Worm (Caenorhabditis elegans) whole organism, early embryonic: ENCODE data around the gene aass-1.

Source experiments
- B0310.2 ChIP-seq: sonication (generic microtip); optimal IDR thresholded peaks from 2 replicates; lab custom pipeline; 2016; ENCODE audit warnings: mild to moderate bottlenecking, missing genetic modification characterization, missing compliant biosample characterization
- F13C5.2 ChIP-seq: sonication (generic microtip); optimal IDR thresholded peaks from 2 replicates; lab custom pipeline; 2017; ENCODE audit warnings: mild to moderate bottlenecking, missing genetic modification characterization, inconsistent platforms, missing compliant biosample characterization
- aly-1 ChIP-seq: sonication (generic microtip); optimal IDR thresholded peaks from 2 replicates; lab custom pipeline; 2016; ENCODE audit warnings: missing genetic modification characterization, missing compliant biosample characterization
- ama-1 ChIP-seq: fragments of 150-350 bp; optimal IDR thresholded peaks from 2 replicates; lab custom pipeline; 2014
- ceh-13 ChIP-seq: fragments of 200-800 bp; sonication (Bioruptor generic); optimal IDR thresholded peaks from 2 replicates; lab custom pipeline; 2018; ENCODE audit warnings: mild to moderate bottlenecking, missing genetic modification characterization, missing compliant biosample characterization
- ceh-36 ChIP-seq: sonication (generic microtip); optimal IDR thresholded peaks from 2 replicates; lab custom pipeline; 2016; ENCODE audit warnings: missing genetic modification characterization, inconsistent platforms, missing compliant biosample characterization
- ets-7 ChIP-seq: sonication (generic microtip); optimal IDR thresholded peaks from 2 replicates; lab custom pipeline; 2016; ENCODE audit warnings: missing genotype, missing genetic modification characterization, missing compliant biosample characterization
- flt-1 ChIP-seq: fragments of 200-800 bp; sonication (Bioruptor generic); IDR thresholded peaks from 2 replicates; pipeline ENCODE4 v1.3.6; 2022; ENCODE audit warnings: missing genetic modification characterization, missing compliant biosample characterization
- hmbx-1 ChIP-seq: sonication (generic microtip); optimal IDR thresholded peaks from 2 replicates; lab custom pipeline; 2016; ENCODE audit warnings: mild to moderate bottlenecking, missing genetic modification characterization, missing compliant biosample characterization
- hmg-4 ChIP-seq: fragments of 200-800 bp; sonication (Bioruptor generic); optimal IDR thresholded peaks from 2 replicates; lab custom pipeline; 2018; ENCODE audit warnings: mild to moderate bottlenecking, missing genetic modification characterization, missing compliant biosample characterization
- hnd-1 ChIP-seq: sonication (generic microtip); optimal IDR thresholded peaks from 2 replicates; lab custom pipeline; 2016; ENCODE audit warnings: missing genetic modification characterization, missing compliant biosample characterization
- pes-1 ChIP-seq: fragments of 200-800 bp; sonication (Bioruptor generic); IDR thresholded peaks from 2 replicates; pipeline ENCODE4 v1.3.6; 2022; ENCODE audit warnings: missing genetic modification reagents, missing genetic modification characterization, missing compliant biosample characterization
- scrt-1 ChIP-seq: fragments of 200-800 bp; sonication (Bioruptor generic); IDR thresholded peaks from 2 replicates; pipeline ENCODE4 v1.3.6; 2022; ENCODE audit warnings: missing genetic modification characterization, missing compliant biosample characterization
- sea-1 ChIP-seq: fragments of 200-800 bp; sonication (Bioruptor generic); conservative IDR thresholded peaks from 2 replicates; pipeline ENCODE4 v1.3.6; 2022; ENCODE audit warnings: missing genetic modification characterization, missing compliant biosample characterization
- tbx-11 ChIP-seq: fragments of 200-800 bp; sonication (Bioruptor generic); IDR thresholded peaks from 2 replicates; pipeline ENCODE4 v1.3.6; 2022; ENCODE audit warnings: missing genetic modification characterization, missing compliant biosample characterization
- tbx-37 ChIP-seq: fragments of 200-800 bp; sonication (Bioruptor generic); conservative IDR thresholded peaks from 2 replicates; pipeline ENCODE4 v1.3.6; 2022; ENCODE audit warnings: missing genetic modification reagents, missing genetic modification characterization, missing compliant biosample characterization
- tra-4 ChIP-seq: sonication (generic microtip); optimal IDR thresholded peaks from 2 replicates; lab custom pipeline; 2017; ENCODE audit warnings: missing genetic modification characterization, missing compliant biosample characterization

Gene aass-1

ce11 chrIV:258362-258761 lies 13.4 kb downstream of the aass-1 start:
- TF ChIP-seq ama-1 = no peak
- no peak for TF ChIP-seq ets-7 (tag; lab: Kevin White, UChicago)
- no peak for TF ChIP-seq sea-1 (GFP tag; lab: Robert Waterston, UW)
- TF ChIP-seq ceh-13 (GFP tag; lab: Kevin White, UChicago) = no peak
- TF ChIP-seq flt-1 (GFP tag; lab: Robert Waterston, UW) = no peak
- TF ChIP-seq hnd-1 (tag; lab: Kevin White, UChicago) = no peak
- TF ChIP-seq B0310.2 (tag; lab: Kevin White, UChicago) = no peak

- TF ChIP-seq ceh-36 (tag; lab: Kevin White, UChicago) (no peak), ceh-13 (GFP tag; lab: Kevin White, UChicago) (no peak), sea-1 (GFP tag; lab: Robert Waterston, UW) (no peak), hmbx-1 (no peak), scrt-1 (GFP tag; lab: Robert Waterston, UW) (no peak), aly-1 (tag; lab: Kevin White, UChicago) (no peak), hnd-1 (tag; lab: Kevin White, UChicago) (no peak), pes-1 (GFP tag; lab: Robert Waterston, UW) (no peak), tbx-37 (no peak), flt-1 (GFP tag; lab: Robert Waterston, UW) (no peak), B0310.2 (tag; lab: Kevin White, UChicago) (no peak), tbx-11 (GFP tag; lab: Robert Waterston, UW) (no peak)
Measured at ce11 chrIV:259142-259541, 14.2 kb downstream of the aass-1 start, which contains the start of gene dpy-9. dpy-9 (minus strand) TSS chrIV:259204.

ce11 chrIV:261607-262006 lies 16.7 kb downstream of the aass-1 start, which contains the start of gene pqbp-1.1:
pqbp-1.1 (minus strand) TSS chrIV:261683.
- no peak for TF ChIP-seq ama-1
- 0 out of 2 replicates have a peak, but pooled peaks have one; percentile 48 for TF ChIP-seq sea-1 (GFP tag; lab: Robert Waterston, UW)
- no peak for TF ChIP-seq ceh-13 (GFP tag; lab: Kevin White, UChicago)
- TF ChIP-seq F13C5.2 (tag; lab: Kevin White, UChicago) = peak; percentile 39

ce11 chrIV:262460-262859 lies 17.5 kb downstream of the aass-1 start:
- TF ChIP-seq F13C5.2 (tag; lab: Kevin White, UChicago) (no peak), tra-4 (no peak), B0310.2 (tag; lab: Kevin White, UChicago) (no peak), tbx-37 (no peak)

- TF ChIP-seq tra-4 (no peak), hmbx-1 (no peak), B0310.2 (tag; lab: Kevin White, UChicago) (no peak), ceh-13 (GFP tag; lab: Kevin White, UChicago) (no peak), pes-1 (GFP tag; lab: Robert Waterston, UW) (no peak), aly-1 (tag; lab: Kevin White, UChicago) (no peak), sea-1 (GFP tag; lab: Robert Waterston, UW) (no peak), hnd-1 (tag; lab: Kevin White, UChicago) (no peak)
Measured at ce11 chrIV:264182-264709, 19.3 kb downstream of the aass-1 start, which contains the start of gene pat-6. pat-6 (minus strand) TSS chrIV:264232.

- TF ChIP-seq scrt-1 (GFP tag; lab: Robert Waterston, UW) (no peak), hnd-1 (tag; lab: Kevin White, UChicago) (no peak), B0310.2 (tag; lab: Kevin White, UChicago) (no peak), tra-4 (no peak), hmg-4 (GFP tag; lab: Kevin White, UChicago) (no peak), hmbx-1 (no peak), ets-7 (tag; lab: Kevin White, UChicago) (no peak), flt-1 (GFP tag; lab: Robert Waterston, UW) (no peak), sea-1 (GFP tag; lab: Robert Waterston, UW) (no peak), ceh-13 (GFP tag; lab: Kevin White, UChicago) (no peak), ceh-36 (tag; lab: Kevin White, UChicago) (no peak), aly-1 (tag; lab: Kevin White, UChicago) (no peak), tbx-37 (no peak), tbx-11 (GFP tag; lab: Robert Waterston, UW) (no peak), pes-1 (GFP tag; lab: Robert Waterston, UW) (no peak), F13C5.2 (tag; lab: Kevin White, UChicago) (no peak)
Measured at ce11 chrIV:266148-266547, 21.2 kb downstream of the aass-1 start, which contains the start of gene T21D12.12. T21D12.12 (plus strand) TSS chrIV:266448.

ce11 chrIV:269107-269506 lies 24.2 kb downstream of the aass-1 start, which contains the start of gene T21D12.11:
T21D12.11 (plus strand) TSS chrIV:269407.
- TF ChIP-seq scrt-1 (GFP tag; lab: Robert Waterston, UW) (no peak), ama-1 (no peak), tra-4 (no peak), hmg-4 (GFP tag; lab: Kevin White, UChicago) (no peak), sea-1 (GFP tag; lab: Robert Waterston, UW) (no peak), tbx-37 (no peak), B0310.2 (tag; lab: Kevin White, UChicago) (no peak)

- TF ChIP-seq tbx-37 (no peak), hnd-1 (tag; lab: Kevin White, UChicago) (no peak), hmg-4 (GFP tag; lab: Kevin White, UChicago) (no peak), ets-7 (tag; lab: Kevin White, UChicago) (no peak)
Measured at ce11 chrIV:273299-273698, 28.4 kb downstream of the aass-1 start, which contains the start of gene srh-282. srh-282 (minus strand) TSS chrIV:273399.
